Fruit fly (Drosophila melanogaster) whole organism, embryonic: ENCODE measurements around the gene Spase25.
A peak's percentile ranks its signal among the peaks of the same experiment; 100 is the strongest.

Experiments
- Ada2b ChIP-seq: fragments of 200-800 bp; sonication (Bioruptor generic); IDR thresholded peaks from 2 replicates; pipeline ENCODE4 v1.3.6; 2022; ENCODE audit warnings: missing biosample characterization, missing genetic modification characterization
- Antp ChIP-seq: fragments of 200-800 bp; sonication (Bioruptor generic); optimal IDR thresholded peaks from 3 replicates; lab custom pipeline; 2016; ENCODE audit warnings: missing biosample characterization, missing genetic modification characterization
- Awh ChIP-seq: fragments of 200-800 bp; sonication (Bioruptor generic); IDR thresholded peaks from 2 replicates; pipeline ENCODE4, ENCODE4 v1.3.6; 2022; ENCODE audit warnings: missing biosample characterization, missing genetic modification characterization
- Bgb ChIP-seq: fragments of 200-800 bp; sonication (Bioruptor generic); IDR thresholded peaks from 2 replicates; pipeline ENCODE4 v1.3.6; 2022; ENCODE audit warnings: missing biosample characterization, missing genetic modification characterization; ENCODE audit not compliant: partially characterized antibody
- BtbVII ChIP-seq: fragments of 200-800 bp; sonication (Bioruptor generic); optimal IDR thresholded peaks from 3 replicates; lab custom pipeline; 2017; ENCODE audit warnings: missing biosample characterization, mild to moderate bottlenecking, missing genetic modification characterization
- CG10321 ChIP-seq: fragments of 200-800 bp; sonication (Bioruptor generic); IDR thresholded peaks from 2 replicates; pipeline ENCODE4 v1.3.6; 2022; ENCODE audit warnings: missing biosample characterization, missing genetic modification characterization
- CG1233 ChIP-seq: fragments of 200-800 bp; sonication (Bioruptor generic); optimal IDR thresholded peaks from 4 replicates; lab custom pipeline; 2018; ENCODE audit warnings: missing biosample characterization, mild to moderate bottlenecking, missing genetic modification characterization
- CG14710 ChIP-seq: fragments of 200-800 bp; sonication (Bioruptor generic); optimal IDR thresholded peaks from 3 replicates; lab custom pipeline; 2019; ENCODE audit warnings: missing biosample characterization, mild to moderate bottlenecking, missing genetic modification characterization, moderate library complexity
- CG15073 ChIP-seq: fragments of 200-800 bp; sonication (Bioruptor generic); optimal IDR thresholded peaks from 2 replicates; lab custom pipeline; 2016; ENCODE audit warnings: missing biosample characterization, missing genetic modification characterization
- CG15269 ChIP-seq: fragments of 200-800 bp; sonication (Bioruptor generic); optimal IDR thresholded peaks from 2 replicates; lab custom pipeline; 2018; ENCODE audit warnings: missing biosample characterization, mild to moderate bottlenecking, missing genetic modification characterization, moderate library complexity
- CG17328 ChIP-seq: fragments of 200-800 bp; sonication (Bioruptor generic); IDR thresholded peaks from 2 replicates; pipeline ENCODE4 v1.3.6; 2022; ENCODE audit warnings: missing biosample characterization, missing genetic modification characterization
- CG2712 ChIP-seq: fragments of 200-800 bp; optimal IDR thresholded peaks from 3 replicates; lab custom pipeline; 2019; ENCODE audit warnings: missing biosample characterization, mild to moderate bottlenecking, missing genetic modification characterization, moderate library complexity
- CG2889 ChIP-seq: fragments of 200-800 bp; sonication (Bioruptor generic); IDR thresholded peaks from 3 replicates; pipeline ENCODE4 v1.3.6; 2022; ENCODE audit warnings: missing biosample characterization, missing genetic modification characterization
- CG3065 ChIP-seq: fragments of 200-800 bp; sonication (Bioruptor generic); optimal IDR thresholded peaks from 2 replicates; lab custom pipeline; 2016; ENCODE audit warnings: missing biosample characterization, missing genetic modification characterization
- CG34224 ChIP-seq: fragments of 200-800 bp; sonication (Bioruptor generic); IDR thresholded peaks from 3 replicates; pipeline ENCODE4 v1.3.6; 2022; ENCODE audit warnings: missing biosample characterization, missing genetic modification characterization; ENCODE audit not compliant: partially characterized antibody
- CG3726 ChIP-seq: fragments of 200-800 bp; sonication (Bioruptor generic); IDR thresholded peaks from 3 replicates; pipeline ENCODE4, ENCODE4 v1.3.6; 2022; ENCODE audit warnings: missing biosample characterization, missing genetic modification characterization
- CG5245 ChIP-seq: fragments of 200-800 bp; sonication (Bioruptor generic); optimal IDR thresholded peaks from 3 replicates; lab custom pipeline; 2016; ENCODE audit warnings: missing biosample characterization, missing genetic modification characterization
- CG7357 ChIP-seq: fragments of 200-800 bp; sonication (Bioruptor generic); IDR thresholded peaks from 3 replicates; pipeline ENCODE4 v1.3.6; 2022; ENCODE audit warnings: missing biosample characterization, missing genetic modification characterization
- CG7372 ChIP-seq: fragments of 200-800 bp; sonication (Bioruptor generic); IDR thresholded peaks from 2 replicates; pipeline ENCODE4 v1.3.6; 2022; ENCODE audit warnings: missing biosample characterization, missing genetic modification characterization
- CG8924 ChIP-seq: fragments of 200-800 bp; optimal IDR thresholded peaks from 3 replicates; lab custom pipeline; 2019; ENCODE audit warnings: missing biosample characterization, mild to moderate bottlenecking, missing genetic modification characterization, moderate library complexity
- CG9215 ChIP-seq: fragments of 200-800 bp; sonication (Bioruptor generic); IDR thresholded peaks from 2 replicates; pipeline ENCODE4 v1.3.6; 2022; ENCODE audit warnings: missing biosample characterization, missing genetic modification characterization
- CG9797 ChIP-seq: fragments of 200-800 bp; sonication (Bioruptor generic); optimal IDR thresholded peaks from 3 replicates; lab custom pipeline; 2018; ENCODE audit warnings: missing biosample characterization, mild to moderate bottlenecking, missing genetic modification characterization
- Dek ChIP-seq: fragments of 200-800 bp; sonication (Bioruptor generic); optimal IDR thresholded peaks from 3 replicates; lab custom pipeline; 2019; ENCODE audit warnings: missing biosample characterization, mild to moderate bottlenecking, missing genetic modification characterization, moderate library complexity
- Dfd ChIP-seq, 2 experiments: fragments of >200 bp; optimal IDR thresholded peaks; 2 replicates each; lab custom pipeline; 2017; ENCODE audit warnings: missing biosample characterization in 2 of 2, missing genetic modification characterization in 2 of 2
- Dp ChIP-seq: fragments of 200-800 bp; sonication (Bioruptor generic); optimal IDR thresholded peaks from 2 replicates; lab custom pipeline; 2018; ENCODE audit warnings: missing biosample characterization, mild to moderate bottlenecking, missing genetic modification characterization, moderate library complexity
- Dref ChIP-seq: fragments of 200-800 bp; sonication (Bioruptor generic); IDR thresholded peaks from 2 replicates; pipeline ENCODE4 v1.3.6; 2022; ENCODE audit warnings: missing biosample characterization, missing genetic modification characterization
- Elba2 ChIP-seq: fragments of 200-800 bp; sonication (Bioruptor generic); optimal IDR thresholded peaks from 3 replicates; lab custom pipeline; 2016; ENCODE audit warnings: missing biosample characterization, missing genetic modification characterization
- HLH3B ChIP-seq: fragments of 200-800 bp; sonication (Bioruptor generic); IDR thresholded peaks from 2 replicates; pipeline ENCODE4 v1.3.6; 2022; ENCODE audit warnings: missing biosample characterization, missing genetic modification characterization
- Hmr ChIP-seq: fragments of 200-800 bp; sonication (Bioruptor generic); optimal IDR thresholded peaks from 3 replicates; lab custom pipeline; 2017; ENCODE audit warnings: mild to moderate bottlenecking, missing biosample characterization, missing genetic modification reagents, missing genetic modification characterization
- Neu2 ChIP-seq: fragments of 200-800 bp; sonication (Bioruptor generic); optimal IDR thresholded peaks from 3 replicates; lab custom pipeline; 2016; ENCODE audit warnings: missing biosample characterization, missing genetic modification characterization, borderline replicate concordance
- Nf-YA ChIP-seq: fragments of 200-800 bp; sonication (Bioruptor generic); IDR thresholded peaks from 2 replicates; pipeline ENCODE4 v1.3.6; 2022; ENCODE audit warnings: missing biosample characterization, missing genetic modification characterization
- Nf-YB ChIP-seq: fragments of 200-800 bp; sonication (Bioruptor generic); optimal IDR thresholded peaks from 3 replicates; lab custom pipeline; 2019; ENCODE audit warnings: missing biosample characterization, mild to moderate bottlenecking, missing genetic modification characterization, moderate library complexity
- Sin3A ChIP-seq: fragments of >200 bp; optimal IDR thresholded peaks from 2 replicates; lab custom pipeline; 2018
- ac ChIP-seq: fragments of 200-800 bp; sonication (Bioruptor generic); optimal IDR thresholded peaks from 3 replicates; lab custom pipeline; 2017; ENCODE audit warnings: missing biosample characterization, mild to moderate bottlenecking, missing genetic modification characterization
- bowl ChIP-seq: fragments of 200-800 bp; sonication (Bioruptor generic); IDR thresholded peaks from 2 replicates; pipeline ENCODE4 v1.3.6; 2022; ENCODE audit warnings: missing biosample characterization, missing genetic modification characterization
- caup ChIP-seq: fragments of 200-800 bp; sonication (Bioruptor generic); optimal IDR thresholded peaks from 3 replicates; lab custom pipeline; 2017; ENCODE audit warnings: missing biosample characterization, mild to moderate bottlenecking, missing genetic modification characterization, moderate library complexity; ENCODE audit not compliant: severe bottlenecking
- croc ChIP-seq: fragments of 200-800 bp; sonication (Bioruptor generic); conservative IDR thresholded peaks from 3 replicates; pipeline ENCODE4 v1.3.6; 2022; ENCODE audit warnings: missing biosample characterization, missing genetic modification characterization
- crol ChIP-seq: fragments of 200-800 bp; sonication (Bioruptor generic); IDR thresholded peaks from 2 replicates; pipeline ENCODE4 v1.3.6; 2022; ENCODE audit warnings: missing biosample characterization, missing genetic modification characterization
- danr ChIP-seq: fragments of 200-800 bp; sonication (Bioruptor generic); IDR thresholded peaks from 2 replicates; pipeline ENCODE4 v1.3.6; 2022; ENCODE audit warnings: missing biosample characterization, missing genetic modification characterization
- ewg ChIP-seq: fragments of 200-800 bp; sonication (Bioruptor generic); optimal IDR thresholded peaks from 3 replicates; lab custom pipeline; 2017; ENCODE audit warnings: mild to moderate bottlenecking, missing biosample characterization, missing genetic modification reagents, missing genetic modification characterization
- exex ChIP-seq: fragments of 200-800 bp; sonication (Bioruptor generic); optimal IDR thresholded peaks from 4 replicates; lab custom pipeline; 2018; ENCODE audit warnings: missing biosample characterization, mild to moderate bottlenecking, missing genetic modification characterization, moderate library complexity
- gsb ChIP-seq: fragments of 200-800 bp; sonication (Bioruptor generic); IDR thresholded peaks from 2 replicates; pipeline ENCODE4 v1.3.6; 2022; ENCODE audit warnings: missing biosample characterization, missing genetic modification characterization
- h ChIP-seq: fragments of >200 bp; optimal IDR thresholded peaks from 2 replicates; lab custom pipeline; 2017
- lbe ChIP-seq: fragments of 200-800 bp; sonication (Bioruptor generic); optimal IDR thresholded peaks from 2 replicates; lab custom pipeline; 2016; ENCODE audit warnings: missing biosample characterization, mild to moderate bottlenecking, missing genetic modification characterization
- lov ChIP-seq, 2 experiments: fragments of 200-800 bp in 1 of 2; fragments of >200 bp in 1 of 2; sonication (Bioruptor generic) in 1 of 2; IDR thresholded peaks in 1 of 2; optimal IDR thresholded peaks in 1 of 2; 2 replicates in 1 of 2; 3 replicates in 1 of 2; pipeline versions ENCODE4 v1.3.6 to Lab custom; 2017 to 2022; ENCODE audit warnings: missing biosample characterization in 1 of 2, missing genetic modification characterization in 1 of 2
- luna ChIP-seq: fragments of 200-800 bp; sonication (Bioruptor generic); optimal IDR thresholded peaks from 2 replicates; lab custom pipeline; 2016; ENCODE audit warnings: missing biosample characterization, missing genetic modification characterization
- pan ChIP-seq, 4 experiments: fragments of >200 bp in 3 of 4; fragments of 200-800 bp in 1 of 4; sonication (Bioruptor generic) in 1 of 4; optimal IDR thresholded peaks in 3 of 4; IDR thresholded peaks in 1 of 4; 2 replicates each; pipeline versions ENCODE4 v1.3.6 to Lab custom; 2017 to 2022; ENCODE audit warnings: missing biosample characterization in 2 of 4, missing genetic modification characterization in 2 of 4, mixed read lengths in 1 of 4
- pita ChIP-seq: fragments of 200-800 bp; sonication (Bioruptor generic); optimal IDR thresholded peaks from 2 replicates; lab custom pipeline; 2017; ENCODE audit warnings: missing biosample characterization, mild to moderate bottlenecking, missing genetic modification characterization
- pnt ChIP-seq: fragments of 200-800 bp; sonication (Bioruptor generic); optimal IDR thresholded peaks from 3 replicates; lab custom pipeline; 2016; ENCODE audit warnings: missing biosample characterization, missing genetic modification characterization
- repo ChIP-seq: fragments of 200-800 bp; sonication (Bioruptor generic); optimal IDR thresholded peaks from 2 replicates; lab custom pipeline; 2016; ENCODE audit warnings: missing biosample characterization, missing genetic modification characterization
- schlank ChIP-seq: fragments of 200-800 bp; sonication (Bioruptor generic); optimal IDR thresholded peaks from 2 replicates; lab custom pipeline; 2018; ENCODE audit warnings: missing biosample characterization, mild to moderate bottlenecking, missing genetic modification characterization
- slp2 ChIP-seq: fragments of 200-800 bp; sonication (Bioruptor generic); optimal IDR thresholded peaks from 2 replicates; lab custom pipeline; 2016; ENCODE audit warnings: missing biosample characterization, missing genetic modification characterization

Gene Spase25

DNA sequence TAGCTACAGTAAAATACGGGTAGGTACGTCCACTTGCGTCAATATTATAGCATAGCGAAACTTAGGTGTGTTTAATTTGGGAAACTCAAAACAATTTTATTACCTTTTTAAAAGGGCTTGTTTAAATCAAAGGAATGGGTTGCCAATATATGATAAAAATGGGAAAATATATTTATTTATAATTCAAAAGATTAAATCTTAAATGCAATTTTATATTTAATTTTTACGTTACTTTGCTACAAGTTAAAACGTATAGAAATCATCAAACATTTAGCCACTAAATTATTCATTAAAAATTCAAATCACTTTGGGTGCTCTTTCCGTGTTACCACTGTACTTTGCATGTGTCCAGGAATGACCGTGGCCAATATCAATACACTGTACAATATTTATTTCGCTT lies 44.1 kb upstream of the Spase25 start (continued):
- TF ChIP-seq Sin3A (lab: Kevin White, UChicago) (no peak), Dp (GFP tag; lab: Kevin White, UChicago) (no peak), CG5245 (no peak), CG14710 (tag; lab: Kevin White, UChicago) (no peak), Neu2 (GFP tag; lab: Kevin White, UChicago) (no peak), Bgb (GFP tag; lab: Robert Waterston, UW) (no peak), repo (GFP tag; lab: Kevin White, UChicago) (no peak), CG8924 (tag; lab: Kevin White, UChicago) (peak; percentile 47), lbe (GFP tag; lab: Kevin White, UChicago) (no peak), CG15073 (GFP tag; lab: Kevin White, UChicago) (no peak), CG34224 (GFP tag; lab: Robert Waterston, UW) (no peak), CG3726 (no peak), CG1233 (peak; percentile 6), h (lab: Kevin White, UChicago) (no peak), Nf-YA (no peak), CG7357 (GFP tag; lab: Robert Waterston, UW) (no peak), pan (optimal IDR thresholded peaks at IDR 0.05; lab: Kevin White, UChicago) (no peak), pan (GFP tag; optimal IDR thresholded peaks at IDR 0.05 in 1 of 2, IDR thresholded peaks at IDR 0.05 in 1 of 2) (peak in 1 of 2 experiments; percentile 4), CG2889 (no peak), lov (optimal IDR thresholded peaks at IDR 0.05; lab: Kevin White, UChicago) (no peak), lov (GFP tag; IDR thresholded peaks at IDR 0.05; lab: Robert Waterston, UW) (no peak), Hmr (GFP tag; lab: Kevin White, UChicago) (peak; percentile 53), schlank (tag; lab: Kevin White, UChicago) (no peak), danr (GFP tag; lab: Robert Waterston, UW) (no peak), Antp (GFP tag; lab: Kevin White, UChicago) (no peak), exex (tag; lab: Kevin White, UChicago) (no peak), caup (GFP tag; lab: Kevin White, UChicago) (no peak), luna (GFP tag; lab: Kevin White, UChicago) (no peak), crol (GFP tag; lab: Robert Waterston, UW) (no peak), Elba2 (no peak), croc (GFP tag; lab: Robert Waterston, UW) (no peak), CG15269 (tag; lab: Kevin White, UChicago) (peak; percentile 65), Ada2b (no peak), ewg (GFP tag; lab: Kevin White, UChicago) (no peak), HLH3B (GFP tag; lab: Robert Waterston, UW) (no peak), ac (GFP tag; lab: Kevin White, UChicago) (no peak), CG10321 (GFP tag; lab: Robert Waterston, UW) (no peak), Nf-YB (GFP tag; lab: Kevin White, UChicago) (no peak), slp2 (GFP tag; lab: Kevin White, UChicago) (no peak), CG2712 (tag; lab: Kevin White, UChicago) (peak; percentile 29), gsb (GFP tag; lab: Robert Waterston, UW) (no peak), Dek (tag; lab: Kevin White, UChicago) (no peak), bowl (GFP tag; lab: Robert Waterston, UW) (no peak), CG7372 (no peak), Dref (GFP tag; lab: Robert Waterston, UW) (no peak), BtbVII (peak; percentile 11), CG17328 (GFP tag; lab: Robert Waterston, UW) (no peak), CG9215 (GFP tag; lab: Robert Waterston, UW) (no peak), CG9797 (GFP tag; lab: Kevin White, UChicago) (no peak), Dfd (GFP tag; optimal IDR thresholded peaks at IDR 0.05; lab: Kevin White, UChicago) (no peak), CG3065 (GFP tag; lab: Kevin White, UChicago) (no peak), Awh (GFP tag; lab: Robert Waterston, UW) (no peak), pita (GFP tag; lab: Kevin White, UChicago) (no peak), pnt (GFP tag; lab: Kevin White, UChicago) (no peak)
